Worm (Caenorhabditis elegans): ENCODE results near the gene F07G11.2.

- TF ChIP-seq ama-1 (optimal IDR thresholded peaks at IDR 0.05): no peak
- TF ChIP-seq nhr-237 (tag; optimal IDR thresholded peaks at IDR 0.05): no peak
- no peak for TF ChIP-seq unc-39 (tag; optimal IDR thresholded peaks at IDR 0.05)
- no peak for TF ChIP-seq lin-13 (GFP tag; optimal IDR thresholded peaks at IDR 0.05)
- no peak for TF ChIP-seq mdl-1 (tag; optimal IDR thresholded peaks at IDR 0.05)
- no peak for TF ChIP-seq nhr-12 (tag; optimal IDR thresholded peaks at IDR 0.05)
- TF ChIP-seq ztf-11 (tag; optimal IDR thresholded peaks at IDR 0.05): no peak
- no peak for TF ChIP-seq ztf-4 (tag; optimal IDR thresholded peaks at IDR 0.05)
- no peak for TF ChIP-seq alr-1 (tag; optimal IDR thresholded peaks at IDR 0.05)
- TF ChIP-seq aly-2 (tag; optimal IDR thresholded peaks at IDR 0.05): no peak
- no peak for TF ChIP-seq lsy-2 (tag; optimal IDR thresholded peaks at IDR 0.05)
- TF ChIP-seq fos-1 (tag; optimal IDR thresholded peaks at IDR 0.05): no peak
- TF ChIP-seq nhr-11 (tag; optimal IDR thresholded peaks at IDR 0.05): no peak
Measured at ce11 chrV:7339831-7340230, 35.2 kb downstream of the F07G11.2 start, which contains the start of gene srh-187.
